Worm (Caenorhabditis elegans): ENCODE results near the gene ZK697.1.

- TF ChIP-seq Y116A8C.19 (tag; optimal IDR thresholded peaks at IDR 0.05; ENCODE audit: borderline replicate concordance): no peak
- TF ChIP-seq C34B4.2 (tag; optimal IDR thresholded peaks at IDR 0.05): no peak
- no peak for TF ChIP-seq nhr-90 (tag; optimal IDR thresholded peaks at IDR 0.05; ENCODE audit: poor library complexity)
- no peak for TF ChIP-seq tbx-2 (tag; optimal IDR thresholded peaks at IDR 0.05)
- TF ChIP-seq unc-62 (GFP tag; optimal IDR thresholded peaks at IDR 0.05): no peak
- no peak for TF ChIP-seq elt-2 (tag; optimal IDR thresholded peaks at IDR 0.05)
- TF ChIP-seq nhr-12 (tag; optimal IDR thresholded peaks at IDR 0.05): no peak
- no peak for TF ChIP-seq ama-1 (optimal IDR thresholded peaks at IDR 0.05)
- TF ChIP-seq aly-2 (tag; optimal IDR thresholded peaks at IDR 0.05): no peak
- TF ChIP-seq ztf-11 (tag; optimal IDR thresholded peaks at IDR 0.05): no peak
- no peak for TF ChIP-seq ztf-4 (tag; optimal IDR thresholded peaks at IDR 0.05)
- no peak for TF ChIP-seq skn-1 (tag; optimal IDR thresholded peaks at IDR 0.05)
- TF ChIP-seq snpc-4 (tag; optimal IDR thresholded peaks at IDR 0.05): no peak
- TF ChIP-seq egl-27 (tag; optimal IDR thresholded peaks at IDR 0.05): no peak
These were observed 11.5 kb upstream of the ZK697.1 start, which contains the start of gene srab-25 for ce11 chrV:1741074-1741473.

All from whole organism, L1 larva.